Worm (Caenorhabditis elegans): ENCODE results near the gene R09E10.5.

ce11 chrIV:10345486-10345885, 43.4 kb upstream of the R09E10.5 start:
- no peak for TF ChIP-seq ama-1 (optimal IDR thresholded peaks at IDR 0.05)
- TF ChIP-seq pes-1 (GFP tag; IDR thresholded peaks at IDR 0.05), result no peak
- no peak for TF ChIP-seq flt-1 (GFP tag; IDR thresholded peaks at IDR 0.05)
- TF ChIP-seq sea-1 (GFP tag; conservative IDR thresholded peaks at IDR 0.05), result no peak
- TF ChIP-seq tbx-11 (GFP tag; IDR thresholded peaks at IDR 0.05), result no peak
- TF ChIP-seq aly-1 (tag; optimal IDR thresholded peaks at IDR 0.05), result no peak

Data from whole organism, early embryonic.